Worm (Caenorhabditis elegans): ENCODE measurements around the gene Y39B6A.5.

DNA sequence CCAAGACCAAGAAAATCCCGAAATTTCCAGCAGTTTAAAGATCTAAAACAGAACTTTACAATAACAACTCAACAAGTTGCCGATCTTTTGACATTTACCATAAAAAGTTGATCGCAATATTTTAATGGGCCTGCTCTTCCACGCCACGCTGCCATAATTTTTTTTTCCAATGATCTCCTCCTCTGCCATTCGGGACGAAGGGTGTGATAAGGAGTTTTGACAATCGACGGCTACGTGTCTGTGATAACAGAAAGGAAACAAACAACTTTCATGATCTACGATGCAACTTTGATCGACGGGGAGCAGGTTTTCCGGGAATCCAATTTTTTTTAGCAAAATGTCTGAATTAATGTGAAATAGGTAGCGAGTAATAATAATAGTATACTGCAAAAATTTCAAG, 48.2 kb upstream of the Y39B6A.5 start:
- TF ChIP-seq nhr-76 (tag; optimal IDR thresholded peaks at IDR 0.05) (no peak), unc-62 (GFP tag; optimal IDR thresholded peaks at IDR 0.05) (no peak), nhr-237 (tag; optimal IDR thresholded peaks at IDR 0.05) (no peak), ceh-9 (tag; optimal IDR thresholded peaks at IDR 0.05) (no peak), nhr-11 (tag; optimal IDR thresholded peaks at IDR 0.05) (no peak), ama-1 (optimal IDR thresholded peaks at IDR 0.05) (no peak), ztf-11 (tag; optimal IDR thresholded peaks at IDR 0.05) (no peak), fkh-10 (GFP tag; optimal IDR thresholded peaks at IDR 0.05) (no peak), ceh-82 (tag; optimal IDR thresholded peaks at IDR 0.05) (no peak), pqm-1 (tag; optimal IDR thresholded peaks at IDR 0.05) (peak; percentile 71), nhr-12 (tag; optimal IDR thresholded peaks at IDR 0.05) (no peak), nhr-77 (tag; optimal IDR thresholded peaks at IDR 0.05) (no peak)

All from whole organism, L3 larva.